Worm (Caenorhabditis elegans): ENCODE data around the gene Y62E10A.13.

DNA sequence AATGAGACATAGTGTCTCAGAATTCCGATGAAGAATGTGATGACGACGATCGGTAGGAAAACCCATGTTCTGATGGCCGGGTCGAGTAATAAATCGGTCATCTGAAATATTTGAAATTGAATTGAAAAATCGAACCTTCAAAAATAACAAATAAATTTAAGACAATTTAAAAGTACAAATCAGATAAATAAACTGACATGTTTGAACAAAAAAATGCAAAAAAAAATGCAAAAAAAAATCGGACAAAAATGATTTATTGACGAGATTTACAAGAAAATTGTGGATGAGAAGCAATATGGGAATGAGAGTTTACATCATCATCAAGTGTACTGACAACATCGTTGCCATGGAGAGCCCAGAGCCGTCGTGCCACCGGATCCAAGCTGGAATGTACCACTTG is 17.0 kb downstream of the Y62E10A.13 start, which contains the start of gene emc-3:
- no peak for TF ChIP-seq lin-15B (tag; optimal IDR thresholded peaks at IDR 0.05)
- TF ChIP-seq nhr-76 (tag; optimal IDR thresholded peaks at IDR 0.05), result no peak
